Worm (Caenorhabditis elegans): ENCODE measurements around the gene dnj-25.

DNA sequence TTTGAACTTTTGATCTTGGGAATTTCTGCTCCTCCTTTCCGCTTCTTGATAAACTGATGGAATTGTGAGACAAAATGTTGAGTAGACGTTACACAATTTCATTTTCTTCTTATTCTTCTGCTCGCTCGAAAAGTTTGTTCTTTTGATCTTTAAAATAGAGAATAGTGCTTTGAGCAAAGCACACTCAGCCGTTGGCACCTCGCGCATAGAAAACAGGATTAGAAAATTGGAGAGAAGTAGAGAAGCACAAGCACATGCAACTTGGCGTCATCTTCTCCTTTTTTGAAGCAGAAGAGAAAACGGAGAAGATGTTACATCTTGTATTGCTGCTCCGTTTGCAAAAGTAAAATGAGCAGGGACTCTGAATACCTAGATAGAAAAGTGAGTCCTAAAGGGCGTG lies 38.0 kb upstream of the dnj-25 start:
- TF ChIP-seq fos-1 (tag; optimal IDR thresholded peaks at IDR 0.05) (no peak), ztf-11 (tag; optimal IDR thresholded peaks at IDR 0.05) (no peak)

Measured in whole organism, L4 larva.